Fruit fly (Drosophila melanogaster): Measurements from ENCODE around the gene Obp73a.

The Obp73a gene

DNA sequence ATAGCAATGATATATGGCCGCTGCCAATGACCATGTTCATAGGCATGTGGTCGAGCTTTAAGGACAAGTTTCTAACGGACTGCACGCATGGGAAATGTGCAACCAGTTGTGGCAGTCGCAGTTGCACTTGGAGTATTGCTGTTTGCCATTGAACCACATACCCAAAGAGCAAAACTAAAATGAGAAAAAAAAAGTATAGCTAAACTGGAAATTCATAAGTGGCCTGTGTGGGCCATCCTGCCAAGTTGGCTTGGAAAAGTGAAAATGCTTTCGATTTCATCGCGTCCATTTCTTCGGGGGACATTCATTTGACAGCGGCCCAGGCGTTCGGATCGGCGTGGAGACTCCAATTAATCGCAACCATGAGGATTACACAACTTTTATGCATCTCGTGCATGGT lies at the start of gene Obp73a:
TSS of gene Obp73a (plus strand) at position 301 of the 400 bp plus-strand sequence.
- TF ChIP-seq usp (GFP tag; optimal IDR thresholded peaks at IDR 0.05) (no peak), CG8478 (optimal IDR thresholded peaks at IDR 0.05) (no peak), pan (optimal IDR thresholded peaks at IDR 0.05) (no peak)

DNA sequence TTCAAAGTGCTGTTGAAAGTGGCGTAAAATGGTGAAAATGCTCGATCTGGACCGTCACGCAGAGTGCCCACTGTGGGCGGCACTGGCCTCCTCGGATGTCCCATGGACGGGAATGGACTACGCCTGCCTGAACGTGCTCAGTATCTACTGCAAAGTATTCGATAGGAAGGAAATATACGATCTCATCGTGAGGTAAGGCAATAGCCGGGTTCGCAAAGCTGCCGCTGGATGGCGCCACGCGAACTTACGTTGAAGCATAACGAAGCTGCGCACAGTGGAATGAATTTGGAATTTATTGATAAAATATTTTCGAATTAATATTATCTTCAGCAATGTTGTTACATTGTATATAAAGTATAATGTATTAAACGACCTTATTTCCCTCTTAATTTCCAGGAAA lies 47.8 kb upstream of the Obp73a start:
- TF ChIP-seq usp (GFP tag; optimal IDR thresholded peaks at IDR 0.05) (no peak), pan (optimal IDR thresholded peaks at IDR 0.05) (no peak), Dll (optimal IDR thresholded peaks at IDR 0.05) (no peak), CG8478 (optimal IDR thresholded peaks at IDR 0.05) (no peak), psq (optimal IDR thresholded peaks at IDR 0.05) (no peak), EcR (GFP tag; optimal IDR thresholded peaks at IDR 0.05) (no peak)

- TF ChIP-seq pan (optimal IDR thresholded peaks at IDR 0.05) (no peak), CG8478 (optimal IDR thresholded peaks at IDR 0.05) (no peak), psq (optimal IDR thresholded peaks at IDR 0.05) (no peak), Dll (optimal IDR thresholded peaks at IDR 0.05) (no peak), EcR (GFP tag; optimal IDR thresholded peaks at IDR 0.05) (no peak), usp (GFP tag; optimal IDR thresholded peaks at IDR 0.05) (no peak)
Measured at dm6 chr3L:16910466-16910865, 33.7 kb upstream of the Obp73a start.

- no peak for TF ChIP-seq pan (optimal IDR thresholded peaks at IDR 0.05)
- TF ChIP-seq psq (optimal IDR thresholded peaks at IDR 0.05), result no peak
- TF ChIP-seq CG8478 (optimal IDR thresholded peaks at IDR 0.05), result no peak
- TF ChIP-seq Dll (optimal IDR thresholded peaks at IDR 0.05), result no peak
- no peak for TF ChIP-seq EcR (GFP tag; optimal IDR thresholded peaks at IDR 0.05)
- TF ChIP-seq usp (GFP tag; optimal IDR thresholded peaks at IDR 0.05), result no peak
Measured at dm6 chr3L:16914113-16914512, 30.0 kb upstream of the Obp73a start.

DNA sequence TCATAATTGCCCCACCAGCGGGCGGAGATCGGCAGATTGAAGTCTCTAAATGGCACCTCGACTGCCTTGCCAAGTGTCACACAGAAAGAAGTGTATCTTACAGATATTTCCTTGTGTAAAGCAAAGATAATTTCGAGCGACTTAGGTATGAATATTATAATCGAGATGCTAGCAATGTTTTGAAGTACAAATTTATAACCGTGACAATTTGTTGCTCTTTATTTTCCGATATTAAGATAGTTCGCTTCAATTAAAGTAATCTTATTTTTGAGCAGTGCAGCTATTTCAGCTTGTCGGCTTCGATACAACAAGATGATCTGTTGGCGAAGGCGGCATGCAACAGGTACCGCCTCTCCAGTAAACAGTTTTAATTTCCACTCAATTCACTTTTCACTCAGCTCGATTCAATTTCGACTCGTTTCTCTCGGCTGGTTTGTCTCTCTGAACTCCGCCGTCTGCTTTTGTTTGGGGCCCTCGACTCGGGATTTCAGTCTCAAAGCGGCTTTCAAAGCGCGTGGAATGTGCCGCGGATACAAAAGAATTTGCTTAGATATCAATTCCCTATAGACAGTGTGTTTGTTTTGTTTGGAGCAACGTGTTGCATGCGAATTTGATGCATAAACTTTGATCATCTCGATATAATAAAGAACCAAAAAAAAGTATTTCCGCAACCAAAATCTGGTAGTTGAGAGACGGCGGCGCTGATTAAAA lies 28.2 kb upstream of the Obp73a start:
- TF ChIP-seq EcR (GFP tag; optimal IDR thresholded peaks at IDR 0.05) (no peak), Dll (optimal IDR thresholded peaks at IDR 0.05) (no peak), psq (optimal IDR thresholded peaks at IDR 0.05) (no peak), pan (optimal IDR thresholded peaks at IDR 0.05) (no peak), CG8478 (optimal IDR thresholded peaks at IDR 0.05) (no peak), usp (GFP tag; optimal IDR thresholded peaks at IDR 0.05) (no peak)

DNA sequence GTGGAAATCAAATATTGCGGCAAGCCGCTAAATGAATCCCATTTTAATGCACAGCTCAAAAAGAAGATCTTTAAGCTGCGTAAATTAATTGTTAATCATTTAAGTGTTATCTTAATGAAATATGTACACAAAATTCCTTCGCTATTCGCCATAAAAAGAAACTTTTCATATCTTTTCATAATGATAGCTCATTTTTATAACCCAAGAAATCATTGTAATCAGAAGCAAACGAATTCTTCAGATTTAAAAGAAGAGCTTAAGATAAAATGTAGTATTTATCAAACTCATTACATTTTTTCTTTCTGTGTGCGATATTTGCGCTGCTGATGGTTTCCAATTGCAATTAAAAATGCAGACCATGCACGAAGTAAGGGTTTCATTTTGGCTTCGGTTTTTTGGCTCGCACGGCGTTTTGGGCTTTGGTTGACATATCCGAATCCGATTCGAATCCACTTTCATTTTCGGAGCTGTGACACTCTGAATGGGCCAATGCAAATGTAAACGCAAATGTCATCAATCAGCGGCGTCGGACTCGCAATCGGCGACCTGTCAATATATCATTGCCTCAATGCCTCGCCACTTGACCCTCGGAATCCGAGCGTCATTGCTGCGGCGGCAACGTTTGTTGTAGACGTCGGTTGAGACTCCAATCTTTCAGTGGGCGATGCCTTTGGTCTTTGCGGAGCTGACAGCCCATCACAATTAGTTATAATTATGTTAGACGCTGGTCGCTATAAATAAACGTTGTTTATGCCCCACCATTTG lies 26.6 kb upstream of the Obp73a start:
- TF ChIP-seq usp (GFP tag; optimal IDR thresholded peaks at IDR 0.05), result no peak
- no peak for TF ChIP-seq psq (optimal IDR thresholded peaks at IDR 0.05)

DNA sequence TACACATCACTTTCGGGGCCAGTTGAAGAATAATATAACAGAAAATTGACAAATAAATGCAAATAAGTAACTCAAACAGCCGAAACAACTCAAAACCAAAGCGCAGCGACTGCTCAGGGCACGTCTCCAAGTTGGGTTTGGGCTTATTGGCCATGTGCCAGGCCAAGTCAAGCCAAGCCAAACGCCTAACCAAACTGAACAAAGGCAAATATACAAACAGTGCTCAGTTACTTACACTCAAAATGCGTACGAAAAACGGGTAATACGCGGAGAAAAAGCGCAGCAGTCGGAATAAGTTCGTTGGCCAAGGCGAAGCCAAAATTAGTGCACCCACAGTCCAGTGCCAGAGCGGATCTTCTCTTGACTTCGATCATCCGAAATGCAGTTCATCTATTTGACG lies 21.2 kb upstream of the Obp73a start, which contains the start of gene CG13028:
TSS of gene CG13028 (plus strand) at position 301 of the 400 bp plus-strand sequence.
- TF ChIP-seq pan (optimal IDR thresholded peaks at IDR 0.05) (no peak), CG8478 (optimal IDR thresholded peaks at IDR 0.05) (no peak), EcR (GFP tag; optimal IDR thresholded peaks at IDR 0.05) (peak in 1 of 2 experiments; percentile 2), Dll (optimal IDR thresholded peaks at IDR 0.05) (no peak)

- TF ChIP-seq EcR (GFP tag; optimal IDR thresholded peaks at IDR 0.05) (peak in 1 of 2 experiments; percentile 72), CG8478 (optimal IDR thresholded peaks at IDR 0.05) (no peak), Dll (optimal IDR thresholded peaks at IDR 0.05) (no peak)
Measured at dm6 chr3L:16927375-16927774, 16.8 kb upstream of the Obp73a start, which contains the start of gene CG13023. Gene CG13023, minus strand, starts transcription at chr3L:16927434.

DNA sequence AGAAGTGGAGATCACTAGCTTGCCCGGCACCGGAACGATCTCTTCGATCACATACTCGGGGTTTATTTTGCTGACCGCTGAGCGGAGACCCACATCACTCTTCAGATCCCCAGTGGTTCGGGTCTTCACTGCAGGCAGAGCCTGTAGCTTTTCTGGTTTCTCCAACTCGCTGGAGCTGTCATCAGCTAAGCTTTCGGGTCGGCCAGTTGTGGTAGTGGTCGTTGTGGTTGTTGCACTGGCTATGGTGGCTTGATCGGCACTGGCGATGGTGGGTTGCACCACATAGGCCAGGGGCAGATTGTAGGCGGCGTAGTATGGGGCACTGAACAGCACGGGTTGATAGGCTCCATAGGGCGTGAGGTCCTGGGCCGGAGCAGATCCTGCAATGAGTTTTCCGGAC lies 13.6 kb upstream of the Obp73a start:
- TF ChIP-seq psq (optimal IDR thresholded peaks at IDR 0.05), result no peak
- TF ChIP-seq Dll (optimal IDR thresholded peaks at IDR 0.05), result no peak
- TF ChIP-seq usp (GFP tag; optimal IDR thresholded peaks at IDR 0.05), result no peak
- no peak for TF ChIP-seq pan (optimal IDR thresholded peaks at IDR 0.05)
- no peak for TF ChIP-seq EcR (GFP tag; optimal IDR thresholded peaks at IDR 0.05)
- TF ChIP-seq CG8478 (optimal IDR thresholded peaks at IDR 0.05), result peak; percentile 51

DNA sequence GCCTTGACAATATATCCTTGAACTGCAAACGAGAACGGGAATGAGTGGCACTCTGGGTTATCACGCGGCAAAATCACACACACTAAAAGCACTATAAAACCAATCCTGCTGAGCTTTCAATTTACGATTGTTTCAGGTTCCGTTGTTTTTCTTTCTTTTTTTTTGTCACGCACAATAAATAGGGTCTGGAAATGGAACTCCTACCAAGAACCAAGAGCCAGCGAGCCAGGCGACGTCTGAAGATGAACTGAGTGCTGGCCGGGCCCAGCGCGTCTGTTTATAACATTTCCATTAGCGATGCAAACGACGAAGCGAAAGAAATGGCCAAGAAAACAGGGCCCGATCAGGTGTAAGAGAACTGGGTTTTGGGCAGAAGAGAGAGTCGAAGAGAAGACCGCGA lies 8.9 kb upstream of the Obp73a start, which contains the start of gene CG11905:
TSS of gene CG11905 (minus strand) at position 253 of the 400 bp plus-strand sequence.
- no peak for TF ChIP-seq Dll (optimal IDR thresholded peaks at IDR 0.05)
- TF ChIP-seq usp (GFP tag; optimal IDR thresholded peaks at IDR 0.05), result no peak
- TF ChIP-seq CG8478 (optimal IDR thresholded peaks at IDR 0.05), result no peak
- TF ChIP-seq pan (optimal IDR thresholded peaks at IDR 0.05), result no peak
- TF ChIP-seq EcR (GFP tag; optimal IDR thresholded peaks at IDR 0.05), result no peak
- TF ChIP-seq psq (optimal IDR thresholded peaks at IDR 0.05), result no peak

dm6 chr3L:16936689-16937088 lies 7.5 kb upstream of the Obp73a start:
- TF ChIP-seq psq (optimal IDR thresholded peaks at IDR 0.05), result no peak
- TF ChIP-seq Dll (optimal IDR thresholded peaks at IDR 0.05), result no peak
- TF ChIP-seq CG8478 (optimal IDR thresholded peaks at IDR 0.05), result no peak
- no peak for TF ChIP-seq pan (optimal IDR thresholded peaks at IDR 0.05)
- no peak for TF ChIP-seq EcR (GFP tag; optimal IDR thresholded peaks at IDR 0.05)
- TF ChIP-seq usp (GFP tag; optimal IDR thresholded peaks at IDR 0.05), result no peak

dm6 chr3L:16938852-16939251 lies 5.3 kb upstream of the Obp73a start, which contains the start of gene CG13022:
Gene CG13022, minus strand, starts transcription at chr3L:16938952.
- TF ChIP-seq usp (GFP tag; optimal IDR thresholded peaks at IDR 0.05) (no peak), pan (optimal IDR thresholded peaks at IDR 0.05) (no peak), CG8478 (optimal IDR thresholded peaks at IDR 0.05) (no peak), EcR (GFP tag; optimal IDR thresholded peaks at IDR 0.05) (no peak), Dll (optimal IDR thresholded peaks at IDR 0.05) (no peak), psq (optimal IDR thresholded peaks at IDR 0.05) (no peak)

Data from whole organism.